Fruit fly (Drosophila melanogaster) whole organism, embryonic: ENCODE results near the gene Cpr78Ca.

ENCODE experiments used
- CG10274 ChIP-seq: fragments of 200-800 bp; sonication (Bioruptor generic); optimal IDR thresholded peaks from 3 replicates; lab custom pipeline; 2017; ENCODE audit warnings: missing biosample characterization, mild to moderate bottlenecking, missing genetic modification characterization
- CG6854 ChIP-seq: fragments of 200-800 bp; sonication (Bioruptor generic); optimal IDR thresholded peaks from 3 replicates; lab custom pipeline; 2017; ENCODE audit warnings: missing biosample characterization, mild to moderate bottlenecking, missing genetic modification characterization
- NFAT ChIP-seq: fragments of 200-800 bp; sonication (Bioruptor generic); IDR thresholded peaks from 2 replicates; pipeline ENCODE4 v1.3.6; 2022; ENCODE audit warnings: missing biosample characterization, missing genetic modification characterization
- lov ChIP-seq, 2 experiments: fragments of 200-800 bp in 1 of 2; fragments of >200 bp in 1 of 2; sonication (Bioruptor generic) in 1 of 2; IDR thresholded peaks in 1 of 2; optimal IDR thresholded peaks in 1 of 2; 2 replicates in 1 of 2; 3 replicates in 1 of 2; pipeline versions ENCODE4 v1.3.6 to Lab custom; 2017 to 2022; ENCODE audit warnings: missing biosample characterization in 1 of 2, missing genetic modification characterization in 1 of 2

DNA sequence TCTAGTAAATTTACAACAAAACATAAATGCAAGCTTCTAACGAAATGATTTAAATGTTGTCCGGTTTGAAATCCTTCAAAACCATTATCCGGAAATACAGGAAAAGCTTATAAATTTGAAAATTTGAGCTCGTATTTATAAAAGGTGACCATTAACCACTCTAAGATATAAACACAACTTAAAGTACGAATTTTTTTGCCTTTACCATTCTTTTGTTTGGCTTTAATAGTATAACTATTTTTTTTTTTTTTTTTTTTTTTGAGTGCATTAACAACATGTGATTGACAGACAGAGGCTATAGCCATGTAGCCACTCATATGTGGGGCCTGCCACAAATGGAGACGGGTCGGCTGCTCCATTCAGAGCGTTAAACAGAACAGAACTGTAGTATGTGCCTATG is 49.2 kb downstream of the Cpr78Ca start:
- TF ChIP-seq NFAT (GFP tag; lab: Robert Waterston, UW) (no peak), CG10274 (GFP tag; lab: Kevin White, UChicago) (no peak), lov (optimal IDR thresholded peaks at IDR 0.05; lab: Kevin White, UChicago) (no peak), lov (GFP tag; IDR thresholded peaks at IDR 0.05; lab: Robert Waterston, UW) (no peak), CG6854 (GFP tag; lab: Kevin White, UChicago) (no peak)
